Worm (Caenorhabditis elegans): ENCODE measurements around the gene T27E4.7.

DNA sequence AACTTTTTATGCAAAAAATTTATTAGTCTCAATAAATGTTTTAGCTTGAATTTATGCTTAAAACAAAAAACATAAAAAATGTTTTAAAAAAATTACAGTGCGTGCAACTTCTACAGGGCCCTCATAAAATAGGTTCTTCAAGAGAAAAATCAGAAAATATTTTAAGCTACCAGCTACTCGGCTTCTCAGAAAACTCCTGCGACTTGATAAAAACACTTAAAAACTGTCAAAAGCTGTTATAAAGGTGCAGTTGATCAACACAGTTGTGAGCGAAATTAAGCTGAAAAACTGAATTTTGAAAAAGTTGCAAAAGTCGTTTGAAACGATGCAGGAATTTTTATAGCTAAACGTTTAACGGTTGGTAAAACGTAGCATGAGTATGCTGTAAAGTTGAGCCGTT, 12.6 kb upstream of the T27E4.7 start:
- TF ChIP-seq ceh-36 (tag; optimal IDR thresholded peaks at IDR 0.05): no peak
- peak; percentile 95 for TF ChIP-seq sea-1 (GFP tag; conservative IDR thresholded peaks at IDR 0.05)
- TF ChIP-seq scrt-1 (GFP tag; IDR thresholded peaks at IDR 0.05): no peak
- TF ChIP-seq tra-4 (tag; optimal IDR thresholded peaks at IDR 0.05): no peak
